Worm (Caenorhabditis elegans): ENCODE data around the gene srbc-55.

DNA sequence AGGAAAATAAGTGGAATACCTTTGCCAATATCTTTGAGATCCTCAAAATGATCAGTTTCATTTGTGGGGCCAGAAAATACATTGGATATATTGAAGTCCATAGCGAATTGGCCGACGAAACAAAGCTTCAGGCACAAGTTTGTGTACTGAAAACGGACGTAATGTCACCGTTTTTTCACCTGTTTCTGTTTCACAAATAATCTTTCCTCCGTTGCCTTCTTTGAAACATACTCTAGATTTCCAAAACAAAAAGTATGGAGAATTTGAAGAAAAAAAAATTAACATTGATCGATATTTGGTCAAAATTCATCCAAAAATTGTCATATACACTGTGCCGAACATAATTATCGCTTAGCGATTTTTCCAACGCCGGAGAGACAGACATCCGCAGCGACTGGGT is 32.8 kb upstream of the srbc-55 start, which contains the start of gene srz-12:
- TF ChIP-seq him-1 (tag; optimal IDR thresholded peaks at IDR 0.05) (no peak), dao-5 (tag; optimal IDR thresholded peaks at IDR 0.05) (no peak)

Measured in whole organism, L4/young adult.